Fruit fly (Drosophila melanogaster): Measurements from ENCODE around the gene betaTub85D.

- TF ChIP-seq toe (GFP tag; optimal IDR thresholded peaks at IDR 0.05) (no peak), Mnt (GFP tag; optimal IDR thresholded peaks at IDR 0.05) (no peak), CG14711 (tag; optimal IDR thresholded peaks at IDR 0.05) (no peak), Clk (GFP tag; optimal IDR thresholded peaks at IDR 0.05) (no peak)
These were observed 12.2 kb downstream of the betaTub85D start, which contains the start of gene Or85f for dm6 chr3R:9397890-9398289.

Data from whole organism, adult.